Worm (Caenorhabditis elegans): ENCODE data around the gene sup-10.

ce11 chrX:17508137-17508536 lies 20.0 kb upstream of the sup-10 start:
- no peak for TF ChIP-seq T20F7.1 (GFP tag; optimal IDR thresholded peaks at IDR 0.05)
- no peak for TF ChIP-seq D1046.2 (GFP tag; IDR thresholded peaks at IDR 0.05)
- no peak for TF ChIP-seq nhr-76 (tag; optimal IDR thresholded peaks at IDR 0.05)
- no peak for TF ChIP-seq lsy-2 (tag; optimal IDR thresholded peaks at IDR 0.05)
- no peak for TF ChIP-seq unc-39 (tag; optimal IDR thresholded peaks at IDR 0.05)
- no peak for TF ChIP-seq Y5F2A.4 (GFP tag; optimal IDR thresholded peaks at IDR 0.05)
- no peak for TF ChIP-seq spr-1 (tag; optimal IDR thresholded peaks at IDR 0.05)
- TF ChIP-seq nhr-102 (tag; optimal IDR thresholded peaks at IDR 0.05), result no peak
- TF ChIP-seq lin-39 (tag; optimal IDR thresholded peaks at IDR 0.05), result no peak
- no peak for TF ChIP-seq R02D3.7 (tag; optimal IDR thresholded peaks at IDR 0.05)
- TF ChIP-seq F26F4.8 (GFP tag; conservative IDR thresholded peaks at IDR 0.05), result no peak
- TF ChIP-seq dpl-1 (GFP tag; optimal IDR thresholded peaks at IDR 0.05), result no peak
- no peak for TF ChIP-seq F44E2.7 (GFP tag; IDR thresholded peaks at IDR 0.05)
